Worm (Caenorhabditis elegans) whole organism, late embryonic: ENCODE measurements around the gene C18D11.3.

Experiments used
- ceh-24 ChIP-seq: sonication (generic microtip); optimal IDR thresholded peaks from 2 replicates; lab custom pipeline; 2016; ENCODE audit warnings: mild to moderate bottlenecking, missing genetic modification characterization, missing compliant biosample characterization
- dmd-4 ChIP-seq: sonication (generic microtip); optimal IDR thresholded peaks from 2 replicates; lab custom pipeline; 2016; ENCODE audit warnings: borderline replicate concordance, missing genetic modification characterization, missing compliant biosample characterization
- elt-2 ChIP-seq: sonication (generic microtip); optimal IDR thresholded peaks from 2 replicates; lab custom pipeline; 2016; ENCODE audit warnings: missing genetic modification reagents, missing genetic modification characterization, missing compliant biosample characterization
- unc-86 ChIP-seq: sonication (generic microtip); optimal IDR thresholded peaks from 2 replicates; lab custom pipeline; 2016; ENCODE audit warnings: missing genetic modification characterization, missing compliant biosample characterization

ce11 chrIII:11862149-11862548 lies 38.9 kb downstream of the C18D11.3 start, which contains the start of gene Y56A3A.2:
- no peak for TF ChIP-seq dmd-4
- TF ChIP-seq unc-86 (tag; lab: Kevin White, UChicago) = no peak
- no peak for TF ChIP-seq ceh-24 (tag; lab: Kevin White, UChicago)
- no peak for TF ChIP-seq elt-2 (tag; lab: Kevin White, UChicago)
